Worm (Caenorhabditis elegans) whole organism, early embryonic: ENCODE data around the gene cyp-33C5.

Experiments used
- B0310.2 ChIP-seq: sonication (generic microtip); optimal IDR thresholded peaks from 2 replicates; lab custom pipeline; 2016; ENCODE audit warnings: mild to moderate bottlenecking, missing genetic modification characterization, missing compliant biosample characterization
- F13C5.2 ChIP-seq: sonication (generic microtip); optimal IDR thresholded peaks from 2 replicates; lab custom pipeline; 2017; ENCODE audit warnings: mild to moderate bottlenecking, missing genetic modification characterization, inconsistent platforms, missing compliant biosample characterization
- aly-1 ChIP-seq: sonication (generic microtip); optimal IDR thresholded peaks from 2 replicates; lab custom pipeline; 2016; ENCODE audit warnings: missing genetic modification characterization, missing compliant biosample characterization
- ama-1 ChIP-seq: fragments of 150-350 bp; optimal IDR thresholded peaks from 2 replicates; lab custom pipeline; 2014
- ceh-13 ChIP-seq: fragments of 200-800 bp; sonication (Bioruptor generic); optimal IDR thresholded peaks from 2 replicates; lab custom pipeline; 2018; ENCODE audit warnings: mild to moderate bottlenecking, missing genetic modification characterization, missing compliant biosample characterization
- ceh-36 ChIP-seq: sonication (generic microtip); optimal IDR thresholded peaks from 2 replicates; lab custom pipeline; 2016; ENCODE audit warnings: missing genetic modification characterization, inconsistent platforms, missing compliant biosample characterization
- ets-7 ChIP-seq: sonication (generic microtip); optimal IDR thresholded peaks from 2 replicates; lab custom pipeline; 2016; ENCODE audit warnings: missing genotype, missing genetic modification characterization, missing compliant biosample characterization
- flt-1 ChIP-seq: fragments of 200-800 bp; sonication (Bioruptor generic); IDR thresholded peaks from 2 replicates; pipeline ENCODE4 v1.3.6; 2022; ENCODE audit warnings: missing genetic modification characterization, missing compliant biosample characterization
- hmbx-1 ChIP-seq: sonication (generic microtip); optimal IDR thresholded peaks from 2 replicates; lab custom pipeline; 2016; ENCODE audit warnings: mild to moderate bottlenecking, missing genetic modification characterization, missing compliant biosample characterization
- hmg-4 ChIP-seq: fragments of 200-800 bp; sonication (Bioruptor generic); optimal IDR thresholded peaks from 2 replicates; lab custom pipeline; 2018; ENCODE audit warnings: mild to moderate bottlenecking, missing genetic modification characterization, missing compliant biosample characterization
- hnd-1 ChIP-seq: sonication (generic microtip); optimal IDR thresholded peaks from 2 replicates; lab custom pipeline; 2016; ENCODE audit warnings: missing genetic modification characterization, missing compliant biosample characterization
- pes-1 ChIP-seq: fragments of 200-800 bp; sonication (Bioruptor generic); IDR thresholded peaks from 2 replicates; pipeline ENCODE4 v1.3.6; 2022; ENCODE audit warnings: missing genetic modification reagents, missing genetic modification characterization, missing compliant biosample characterization
- scrt-1 ChIP-seq: fragments of 200-800 bp; sonication (Bioruptor generic); IDR thresholded peaks from 2 replicates; pipeline ENCODE4 v1.3.6; 2022; ENCODE audit warnings: missing genetic modification characterization, missing compliant biosample characterization
- sea-1 ChIP-seq: fragments of 200-800 bp; sonication (Bioruptor generic); conservative IDR thresholded peaks from 2 replicates; pipeline ENCODE4 v1.3.6; 2022; ENCODE audit warnings: missing genetic modification characterization, missing compliant biosample characterization
- tbx-11 ChIP-seq: fragments of 200-800 bp; sonication (Bioruptor generic); IDR thresholded peaks from 2 replicates; pipeline ENCODE4 v1.3.6; 2022; ENCODE audit warnings: missing genetic modification characterization, missing compliant biosample characterization
- tbx-37 ChIP-seq: fragments of 200-800 bp; sonication (Bioruptor generic); conservative IDR thresholded peaks from 2 replicates; pipeline ENCODE4 v1.3.6; 2022; ENCODE audit warnings: missing genetic modification reagents, missing genetic modification characterization, missing compliant biosample characterization
- tra-4 ChIP-seq: sonication (generic microtip); optimal IDR thresholded peaks from 2 replicates; lab custom pipeline; 2017; ENCODE audit warnings: missing genetic modification characterization, missing compliant biosample characterization

cyp-33C5 gene

ce11 chrV:2226903-2227302 lies 17.9 kb upstream of the cyp-33C5 start, which contains the start of gene nhr-18:
TSS of gene nhr-18 (plus strand) at chrV:2227203.
- no peak for TF ChIP-seq ets-7 (tag; lab: Kevin White, UChicago)
- no peak for TF ChIP-seq B0310.2 (tag; lab: Kevin White, UChicago)
- no peak for TF ChIP-seq flt-1 (GFP tag; lab: Robert Waterston, UW)
- TF ChIP-seq hnd-1 (tag; lab: Kevin White, UChicago) = no peak
- no peak for TF ChIP-seq ceh-13 (GFP tag; lab: Kevin White, UChicago)
- no peak for TF ChIP-seq hmg-4
- no peak for TF ChIP-seq tbx-11 (GFP tag; lab: Robert Waterston, UW)
- TF ChIP-seq tra-4 = no peak
- no peak for TF ChIP-seq scrt-1
- TF ChIP-seq F13C5.2 (tag; lab: Kevin White, UChicago) = no peak
- no peak for TF ChIP-seq hmbx-1
- no peak for TF ChIP-seq ceh-36 (tag; lab: Kevin White, UChicago)
- no peak for TF ChIP-seq aly-1 (tag; lab: Kevin White, UChicago)
- no peak for TF ChIP-seq pes-1 (GFP tag; lab: Robert Waterston, UW)
- TF ChIP-seq tbx-37 (GFP tag; lab: Robert Waterston, UW) = no peak

- TF ChIP-seq hnd-1 (tag; lab: Kevin White, UChicago) (no peak), hmbx-1 (no peak), F13C5.2 (tag; lab: Kevin White, UChicago) (no peak), B0310.2 (tag; lab: Kevin White, UChicago) (no peak), tbx-11 (GFP tag; lab: Robert Waterston, UW) (no peak), ceh-13 (GFP tag; lab: Kevin White, UChicago) (no peak), aly-1 (tag; lab: Kevin White, UChicago) (no peak), ets-7 (tag; lab: Kevin White, UChicago) (no peak), ama-1 (no peak), tbx-37 (GFP tag; lab: Robert Waterston, UW) (no peak), tra-4 (no peak), scrt-1 (no peak), sea-1 (GFP tag; lab: Robert Waterston, UW) (no peak)
These were observed 16.0 kb upstream of the cyp-33C5 start, which contains the start of gene nhr-126 for ce11 chrV:2228781-2229180. TSS of gene nhr-126 (plus strand) at chrV:2229081.

ce11 chrV:2230912-2231311 lies 13.9 kb upstream of the cyp-33C5 start, which contains the start of gene nhr-134:
TSS of gene nhr-134 (plus strand) at chrV:2231223.
- TF ChIP-seq ama-1 = no peak
- TF ChIP-seq pes-1 (GFP tag; lab: Robert Waterston, UW) = no peak
- no peak for TF ChIP-seq tbx-37 (GFP tag; lab: Robert Waterston, UW)
- TF ChIP-seq flt-1 (GFP tag; lab: Robert Waterston, UW) = no peak
- no peak for TF ChIP-seq scrt-1
- TF ChIP-seq ceh-36 (tag; lab: Kevin White, UChicago) = no peak
- no peak for TF ChIP-seq F13C5.2 (tag; lab: Kevin White, UChicago)
- no peak for TF ChIP-seq aly-1 (tag; lab: Kevin White, UChicago)
- no peak for TF ChIP-seq hmg-4
- no peak for TF ChIP-seq tra-4
- no peak for TF ChIP-seq B0310.2 (tag; lab: Kevin White, UChicago)
- TF ChIP-seq ets-7 (tag; lab: Kevin White, UChicago) = no peak
- no peak for TF ChIP-seq hnd-1 (tag; lab: Kevin White, UChicago)
- TF ChIP-seq tbx-11 (GFP tag; lab: Robert Waterston, UW) = no peak
- TF ChIP-seq hmbx-1 = no peak
- TF ChIP-seq ceh-13 (GFP tag; lab: Kevin White, UChicago) = no peak
- TF ChIP-seq sea-1 (GFP tag; lab: Robert Waterston, UW) = no peak

ce11 chrV:2233177-2233576 lies 11.6 kb upstream of the cyp-33C5 start, which contains the start of gene nhr-96:
TSS of gene nhr-96 (plus strand) at chrV:2233477.
- no peak for TF ChIP-seq scrt-1
- TF ChIP-seq ceh-36 (tag; lab: Kevin White, UChicago) = no peak
- no peak for TF ChIP-seq hnd-1 (tag; lab: Kevin White, UChicago)
- TF ChIP-seq pes-1 (GFP tag; lab: Robert Waterston, UW) = no peak
- TF ChIP-seq tra-4 = no peak
- TF ChIP-seq flt-1 (GFP tag; lab: Robert Waterston, UW) = no peak
- no peak for TF ChIP-seq B0310.2 (tag; lab: Kevin White, UChicago)
- TF ChIP-seq F13C5.2 (tag; lab: Kevin White, UChicago) = no peak
- no peak for TF ChIP-seq aly-1 (tag; lab: Kevin White, UChicago)
- no peak for TF ChIP-seq ets-7 (tag; lab: Kevin White, UChicago)
- no peak for TF ChIP-seq ama-1

ce11 chrV:2235848-2236247 lies 9.0 kb upstream of the cyp-33C5 start, which contains the start of gene cyp-33C4:
TSS of gene cyp-33C4 (plus strand) at chrV:2236140.
- TF ChIP-seq tbx-11 (GFP tag; lab: Robert Waterston, UW) (no peak), sea-1 (GFP tag; lab: Robert Waterston, UW) (no peak), ama-1 (no peak), tra-4 (no peak), hnd-1 (tag; lab: Kevin White, UChicago) (no peak), ets-7 (tag; lab: Kevin White, UChicago) (no peak), ceh-13 (GFP tag; lab: Kevin White, UChicago) (no peak), B0310.2 (tag; lab: Kevin White, UChicago) (no peak), hmbx-1 (no peak), hmg-4 (no peak), aly-1 (tag; lab: Kevin White, UChicago) (no peak), ceh-36 (tag; lab: Kevin White, UChicago) (no peak), flt-1 (GFP tag; lab: Robert Waterston, UW) (no peak)

- no peak for TF ChIP-seq ceh-36 (tag; lab: Kevin White, UChicago)
- TF ChIP-seq pes-1 (GFP tag; lab: Robert Waterston, UW) = no peak
- TF ChIP-seq hnd-1 (tag; lab: Kevin White, UChicago) = no peak
- TF ChIP-seq ets-7 (tag; lab: Kevin White, UChicago) = no peak
- TF ChIP-seq tbx-11 (GFP tag; lab: Robert Waterston, UW) = no peak
- no peak for TF ChIP-seq sea-1 (GFP tag; lab: Robert Waterston, UW)
- no peak for TF ChIP-seq aly-1 (tag; lab: Kevin White, UChicago)
- no peak for TF ChIP-seq hmbx-1
- TF ChIP-seq hmg-4 = no peak
- TF ChIP-seq flt-1 (GFP tag; lab: Robert Waterston, UW) = no peak
- TF ChIP-seq B0310.2 (tag; lab: Kevin White, UChicago) = no peak
- no peak for TF ChIP-seq tbx-37 (GFP tag; lab: Robert Waterston, UW)
- no peak for TF ChIP-seq tra-4
- TF ChIP-seq ama-1 = no peak
These were observed 6.8 kb upstream of the cyp-33C5 start for ce11 chrV:2238012-2238411.

- TF ChIP-seq hmbx-1 (no peak), hmg-4 (no peak), tbx-37 (GFP tag; lab: Robert Waterston, UW) (no peak), ceh-13 (GFP tag; lab: Kevin White, UChicago) (no peak), F13C5.2 (tag; lab: Kevin White, UChicago) (no peak), ets-7 (tag; lab: Kevin White, UChicago) (no peak), flt-1 (GFP tag; lab: Robert Waterston, UW) (no peak), hnd-1 (tag; lab: Kevin White, UChicago) (no peak)
These were observed 2.2 kb upstream of the cyp-33C5 start, which contains the start of gene cyp-33C3 for ce11 chrV:2242630-2243029. TSS of gene cyp-33C3 (plus strand) at chrV:2242778.
